Fruit fly (Drosophila melanogaster) whole organism, embryonic: ENCODE measurements around the gene CG13096.

ENCODE experiments used
- Ada2b ChIP-seq: fragments of 200-800 bp; sonication (Bioruptor generic); IDR thresholded peaks from 2 replicates; pipeline ENCODE4 v1.3.6; 2022; ENCODE audit warnings: missing biosample characterization, missing genetic modification characterization
- Atf3 ChIP-seq: fragments of 200-800 bp; sonication (Bioruptor generic); optimal IDR thresholded peaks from 3 replicates; lab custom pipeline; 2016; ENCODE audit warnings: missing biosample characterization, missing genetic modification characterization
- CG10209 ChIP-seq: fragments of 200-800 bp; sonication (Bioruptor generic); optimal IDR thresholded peaks from 3 replicates; lab custom pipeline; 2017; ENCODE audit warnings: missing biosample characterization, mild to moderate bottlenecking, missing genetic modification characterization, missing genetic modification reagents
- CG10979 ChIP-seq: fragments of 200-800 bp; sonication (Bioruptor generic); optimal IDR thresholded peaks from 2 replicates; lab custom pipeline; 2018; ENCODE audit warnings: missing biosample characterization, mild to moderate bottlenecking, missing genetic modification characterization, moderate library complexity
- CG11723 ChIP-seq: fragments of 200-800 bp; sonication (Bioruptor generic); optimal IDR thresholded peaks from 2 replicates; lab custom pipeline; 2017; ENCODE audit warnings: missing biosample characterization, mild to moderate bottlenecking, missing genetic modification characterization
- CG12391 ChIP-seq: fragments of 200-800 bp; sonication (Bioruptor generic); optimal IDR thresholded peaks from 3 replicates; lab custom pipeline; 2018; ENCODE audit warnings: missing biosample characterization, mild to moderate bottlenecking, missing genetic modification characterization, moderate library complexity
- CG13296 ChIP-seq: fragments of 200-800 bp; sonication (Bioruptor generic); optimal IDR thresholded peaks from 3 replicates; lab custom pipeline; 2018; ENCODE audit warnings: missing biosample characterization, mild to moderate bottlenecking, missing genetic modification characterization
- CG14965 ChIP-seq: fragments of 200-800 bp; sonication (Bioruptor generic); optimal IDR thresholded peaks from 2 replicates; lab custom pipeline; 2016; ENCODE audit warnings: missing biosample characterization, missing genetic modification characterization, borderline replicate concordance
- CG15269 ChIP-seq: fragments of 200-800 bp; sonication (Bioruptor generic); optimal IDR thresholded peaks from 2 replicates; lab custom pipeline; 2018; ENCODE audit warnings: missing biosample characterization, mild to moderate bottlenecking, missing genetic modification characterization, moderate library complexity
- CG1529 ChIP-seq: fragments of 200-800 bp; sonication (Bioruptor generic); optimal IDR thresholded peaks from 3 replicates; lab custom pipeline; 2018; ENCODE audit warnings: missing biosample characterization, missing genetic modification characterization
- CG1602 ChIP-seq: fragments of 200-800 bp; sonication (Bioruptor generic); optimal IDR thresholded peaks from 3 replicates; lab custom pipeline; 2016; ENCODE audit warnings: missing biosample characterization, missing genetic modification characterization
- CG2129 ChIP-seq: fragments of 200-800 bp; sonication (Bioruptor generic); IDR thresholded peaks from 2 replicates; pipeline ENCODE4 v1.3.6; 2022; ENCODE audit warnings: missing biosample characterization, missing genetic modification characterization; ENCODE audit not compliant: partially characterized antibody
- CG3838 ChIP-seq: fragments of 200-800 bp; sonication (Bioruptor generic); optimal IDR thresholded peaks from 3 replicates; lab custom pipeline; 2016; ENCODE audit warnings: missing biosample characterization, missing genetic modification characterization
- CG43689 ChIP-seq: fragments of 200-800 bp; sonication (Bioruptor generic); IDR thresholded peaks from 2 replicates; pipeline ENCODE4 v1.3.6; 2022; ENCODE audit warnings: missing biosample characterization, missing genetic modification characterization
- CG6791 ChIP-seq: fragments of 200-800 bp; sonication (Bioruptor generic); IDR thresholded peaks from 3 replicates; pipeline ENCODE4 v1.3.6; 2022; ENCODE audit warnings: missing biosample characterization, missing genetic modification characterization; ENCODE audit not compliant: partially characterized antibody
- CG7271 ChIP-seq: fragments of 200-800 bp; sonication (Bioruptor generic); optimal IDR thresholded peaks from 2 replicates; lab custom pipeline; 2018; ENCODE audit warnings: missing biosample characterization, mild to moderate bottlenecking, missing genetic modification characterization, moderate library complexity
- CG9437 ChIP-seq: fragments of 200-800 bp; sonication (Bioruptor generic); optimal IDR thresholded peaks from 2 replicates; lab custom pipeline; 2018; ENCODE audit warnings: missing biosample characterization, mild to moderate bottlenecking, missing genetic modification characterization
- CG9609 ChIP-seq: fragments of 200-800 bp; sonication (Bioruptor generic); optimal IDR thresholded peaks from 3 replicates; lab custom pipeline; 2016; ENCODE audit warnings: missing biosample characterization, missing genetic modification characterization
- E2f1 ChIP-seq: fragments of 200-800 bp; sonication (Bioruptor generic); IDR thresholded peaks from 2 replicates; pipeline ENCODE4 v1.3.6; 2022; ENCODE audit warnings: missing biosample characterization, missing genetic modification characterization
- Ets97D ChIP-seq: fragments of 200-800 bp; sonication (Bioruptor generic); optimal IDR thresholded peaks from 3 replicates; lab custom pipeline; 2016; ENCODE audit warnings: missing biosample characterization, missing genetic modification characterization
- H15 ChIP-seq: fragments of 200-800 bp; sonication (Bioruptor generic); IDR thresholded peaks from 3 replicates; pipeline ENCODE4 v1.3.6; 2022; ENCODE audit warnings: missing biosample characterization, missing genetic modification characterization
- HHEX ChIP-seq: fragments of 200-800 bp; sonication (Bioruptor generic); optimal IDR thresholded peaks from 3 replicates; lab custom pipeline; 2017; ENCODE audit warnings: missing biosample characterization, mild to moderate bottlenecking, missing genetic modification characterization, missing genetic modification reagents
- Hey ChIP-seq: fragments of 200-800 bp; sonication (Bioruptor generic); optimal IDR thresholded peaks from 3 replicates; lab custom pipeline; 2018; ENCODE audit warnings: missing biosample characterization, mild to moderate bottlenecking, missing genetic modification characterization
- Hsf ChIP-seq: fragments of 200-800 bp; sonication (Bioruptor generic); optimal IDR thresholded peaks from 3 replicates; lab custom pipeline; 2016; ENCODE audit warnings: missing biosample characterization, missing genetic modification characterization
- NK7.1 ChIP-seq: fragments of 200-800 bp; sonication (Bioruptor generic); optimal IDR thresholded peaks from 3 replicates; lab custom pipeline; 2016; ENCODE audit warnings: missing biosample characterization, missing genetic modification characterization
- Nf-YA ChIP-seq: fragments of 200-800 bp; sonication (Bioruptor generic); IDR thresholded peaks from 2 replicates; pipeline ENCODE4 v1.3.6; 2022; ENCODE audit warnings: missing biosample characterization, missing genetic modification characterization
- Oli ChIP-seq: fragments of 200-800 bp; sonication (Bioruptor generic); optimal IDR thresholded peaks from 2 replicates; lab custom pipeline; 2018; ENCODE audit warnings: missing biosample characterization, mild to moderate bottlenecking, missing genetic modification characterization, moderate library complexity
- Opbp ChIP-seq: fragments of 200-800 bp; sonication (Bioruptor generic); IDR thresholded peaks from 3 replicates; pipeline ENCODE4 v1.3.6; 2022; ENCODE audit warnings: missing biosample characterization, missing genetic modification characterization; ENCODE audit not compliant: partially characterized antibody
- Poxn ChIP-seq: fragments of 200-800 bp; sonication (Bioruptor generic); IDR thresholded peaks from 2 replicates; pipeline ENCODE4 v1.3.6; 2022; ENCODE audit warnings: missing biosample characterization, missing genetic modification characterization
- Ptx1 ChIP-seq: fragments of 200-800 bp; sonication (Bioruptor generic); IDR thresholded peaks from 2 replicates; pipeline ENCODE4 v1.3.6; 2022; ENCODE audit warnings: missing biosample characterization, missing genetic modification characterization
- abd-A ChIP-seq: fragments of 200-800 bp; sonication (Bioruptor generic); optimal IDR thresholded peaks from 3 replicates; lab custom pipeline; 2019; ENCODE audit warnings: missing biosample characterization, mild to moderate bottlenecking, missing genetic modification characterization, moderate library complexity
- ase ChIP-seq: fragments of 200-800 bp; sonication (Bioruptor generic); IDR thresholded peaks from 3 replicates; pipeline ENCODE4 v1.3.6; 2022; ENCODE audit warnings: missing biosample characterization, missing genetic modification characterization
- bigmax ChIP-seq: fragments of 200-800 bp; sonication (Bioruptor generic); optimal IDR thresholded peaks from 2 replicates; lab custom pipeline; 2018; ENCODE audit warnings: missing biosample characterization, mild to moderate bottlenecking, missing genetic modification characterization
- crol ChIP-seq: fragments of 200-800 bp; sonication (Bioruptor generic); IDR thresholded peaks from 2 replicates; pipeline ENCODE4 v1.3.6; 2022; ENCODE audit warnings: missing biosample characterization, missing genetic modification characterization
- crp ChIP-seq, 2 experiments: fragments of 200-800 bp; sonication (Bioruptor generic); optimal IDR thresholded peaks; 2 replicates in 1 of 2; 3 replicates in 1 of 2; lab custom pipeline; 2017; ENCODE audit warnings: missing biosample characterization in 2 of 2, missing genetic modification characterization in 2 of 2, mild to moderate bottlenecking in 1 of 2, moderate library complexity in 1 of 2
- exex ChIP-seq: fragments of 200-800 bp; sonication (Bioruptor generic); optimal IDR thresholded peaks from 4 replicates; lab custom pipeline; 2018; ENCODE audit warnings: missing biosample characterization, mild to moderate bottlenecking, missing genetic modification characterization, moderate library complexity
- grau ChIP-seq: fragments of 200-800 bp; optimal IDR thresholded peaks from 3 replicates; lab custom pipeline; 2019; ENCODE audit warnings: missing biosample characterization, mild to moderate bottlenecking, missing genetic modification characterization, moderate library complexity
- jumu ChIP-seq: fragments of 200-800 bp; sonication (Bioruptor generic); optimal IDR thresholded peaks from 3 replicates; lab custom pipeline; 2016; ENCODE audit warnings: missing biosample characterization, missing genetic modification characterization
- kay ChIP-seq: fragments of 200-800 bp; sonication (Bioruptor generic); optimal IDR thresholded peaks from 2 replicates; lab custom pipeline; 2016; ENCODE audit warnings: missing biosample characterization, missing genetic modification characterization
- lola ChIP-seq, 3 experiments: fragments of >200 bp in 2 of 3; fragments of 200-800 bp in 1 of 3; sonication (Bioruptor generic) in 1 of 3; optimal IDR thresholded peaks; 2 replicates each; lab custom pipeline; 2017 to 2019; ENCODE audit warnings: missing biosample characterization in 3 of 3, missing genetic modification characterization in 3 of 3, mild to moderate bottlenecking in 1 of 3, moderate library complexity in 1 of 3
- nerfin-1 ChIP-seq: fragments of 200-800 bp; sonication (Bioruptor generic); optimal IDR thresholded peaks from 3 replicates; lab custom pipeline; 2019; ENCODE audit warnings: missing biosample characterization, mild to moderate bottlenecking, missing genetic modification characterization, moderate library complexity
- oc ChIP-seq: fragments of 200-800 bp; sonication (Bioruptor generic); optimal IDR thresholded peaks from 2 replicates; lab custom pipeline; 2018; ENCODE audit warnings: missing biosample characterization, mild to moderate bottlenecking, missing genetic modification characterization, moderate library complexity
- odd ChIP-seq: fragments of 200-800 bp; sonication (Bioruptor generic); optimal IDR thresholded peaks from 2 replicates; lab custom pipeline; 2017; ENCODE audit warnings: missing biosample characterization, mild to moderate bottlenecking, missing genetic modification characterization
- sens-2 ChIP-seq: fragments of 200-800 bp; sonication (Bioruptor generic); IDR thresholded peaks from 2 replicates; pipeline ENCODE4 v1.3.6; 2022; ENCODE audit warnings: missing biosample characterization, missing genetic modification characterization
- sima ChIP-seq: fragments of 200-800 bp; sonication (Bioruptor generic); optimal IDR thresholded peaks from 2 replicates; lab custom pipeline; 2016; ENCODE audit warnings: missing biosample characterization, missing genetic modification characterization
- stc ChIP-seq: fragments of 200-800 bp; sonication (Bioruptor generic); IDR thresholded peaks from 2 replicates; pipeline ENCODE4 v1.3.6; 2022; ENCODE audit warnings: missing biosample characterization, missing genetic modification characterization
- wor ChIP-seq: fragments of 200-800 bp; sonication (Bioruptor generic); IDR thresholded peaks from 2 replicates; pipeline ENCODE4 v1.3.6; 2022; ENCODE audit warnings: missing biosample characterization, missing genetic modification characterization

The CG13096 gene

DNA sequence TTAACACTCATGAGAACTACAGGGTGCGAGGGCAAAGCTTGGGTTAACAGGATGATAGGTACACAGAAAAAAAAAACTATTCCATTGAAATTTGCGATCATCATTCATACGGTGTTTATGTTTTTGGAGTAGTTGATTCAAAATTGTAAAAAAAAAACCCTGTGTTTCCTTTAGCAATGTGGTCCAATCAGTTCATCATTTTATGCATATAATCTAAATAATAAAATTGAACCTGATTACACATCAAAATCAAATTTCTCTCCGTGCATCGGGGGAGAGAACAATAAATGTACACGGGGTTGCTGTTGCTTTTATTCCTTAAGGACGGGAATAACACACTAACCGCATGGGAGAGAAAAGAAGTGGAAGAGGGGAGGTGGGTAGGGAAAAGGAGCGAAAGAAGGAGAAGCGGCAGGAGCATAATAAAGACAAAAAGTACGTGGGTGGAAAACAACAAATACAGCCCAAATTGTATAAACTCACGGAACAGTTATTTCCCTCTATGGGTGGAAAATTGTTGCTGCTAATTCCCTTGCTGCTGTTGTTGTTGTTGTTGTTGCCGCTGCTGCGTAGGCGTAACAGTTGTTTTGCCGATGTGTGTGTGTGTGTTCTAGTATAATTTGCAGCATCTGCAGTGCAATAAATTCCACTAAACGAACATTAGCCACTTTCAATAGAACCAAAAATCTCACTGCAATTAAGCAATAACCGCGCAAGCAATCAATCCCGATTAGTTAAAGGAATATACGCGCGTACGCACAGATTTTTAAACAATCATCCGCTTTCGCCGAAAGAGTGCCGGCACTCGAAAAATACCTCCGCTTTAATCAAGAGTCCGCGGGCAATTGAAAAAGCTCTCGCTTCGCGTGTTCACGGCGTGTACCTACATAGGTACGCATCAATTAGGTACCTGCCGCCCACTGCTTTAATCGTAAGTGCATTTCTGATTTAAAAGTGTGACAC lies 48.2 kb downstream of the CG13096 start, which contains the start of gene Agpat2 (continued):
- peak; percentile 58 for TF ChIP-seq NK7.1 (GFP tag; lab: Kevin White, UChicago)
- 0 out of 2 replicates have a peak, but pooled peaks have one; percentile 15 for TF ChIP-seq Poxn (GFP tag; lab: Robert Waterston, UW)
- TF ChIP-seq Nf-YA (GFP tag; lab: Robert Waterston, UW): peak; percentile 61; the same call in 1 of the 2 replicates
- TF ChIP-seq H15: peak; percentile 71; the same call in 1 of the 3 replicates
- TF ChIP-seq CG6791 (GFP tag; lab: Robert Waterston, UW): no peak
- TF ChIP-seq sima (GFP tag; lab: Kevin White, UChicago): peak; percentile 22
- TF ChIP-seq CG9609 (GFP tag; lab: Kevin White, UChicago): peak; percentile 76
- TF ChIP-seq CG3838 (GFP tag; lab: Kevin White, UChicago): peak; percentile 55
- no peak for TF ChIP-seq Hey (tag; lab: Kevin White, UChicago)
- TF ChIP-seq CG11723 (GFP tag; lab: Kevin White, UChicago): peak; percentile 64
- peak; percentile 86 for TF ChIP-seq oc (tag; lab: Kevin White, UChicago)
- TF ChIP-seq CG10979: peak; percentile 89
- peak; percentile 71 for TF ChIP-seq CG1602 (GFP tag; lab: Kevin White, UChicago)
- TF ChIP-seq wor (GFP tag; lab: Robert Waterston, UW): peak; percentile 68
- peak; percentile 61 for TF ChIP-seq CG9437 (GFP tag; lab: Kevin White, UChicago)
- TF ChIP-seq lola (GFP tag; optimal IDR thresholded peaks at IDR 0.05; lab: Kevin White, UChicago): peak in 1 of 3 experiments; percentile 86
- TF ChIP-seq odd (GFP tag; lab: Kevin White, UChicago): peak; percentile 73
- peak; percentile 78 for TF ChIP-seq E2f1 (GFP tag; lab: Robert Waterston, UW)
- peak; percentile 80 for TF ChIP-seq CG1529 (GFP tag; lab: Kevin White, UChicago)
- no peak for TF ChIP-seq CG2129 (GFP tag; lab: Robert Waterston, UW)
- peak; percentile 38 for TF ChIP-seq nerfin-1 (tag; lab: Kevin White, UChicago)
- peak; percentile 86 for TF ChIP-seq Hsf
- peak; percentile 71 for TF ChIP-seq Ada2b
- peak; percentile 74 for TF ChIP-seq sens-2 (GFP tag; lab: Robert Waterston, UW)
- TF ChIP-seq ase (GFP tag; lab: Robert Waterston, UW): peak; percentile 81
- peak; percentile 16 for TF ChIP-seq exex (tag; lab: Kevin White, UChicago)
- TF ChIP-seq CG12391 (tag; lab: Kevin White, UChicago): peak; percentile 90
- peak; percentile 60 for TF ChIP-seq Ets97D (GFP tag; lab: Kevin White, UChicago)
- TF ChIP-seq Oli (tag; lab: Kevin White, UChicago): peak; percentile 88
- TF ChIP-seq CG13296: peak; percentile 68
- peak; percentile 83 for TF ChIP-seq abd-A (tag; lab: Kevin White, UChicago)
- peak; percentile 83 for TF ChIP-seq HHEX (GFP tag; lab: Kevin White, UChicago)
- peak; percentile 83 for TF ChIP-seq CG10209 (GFP tag; lab: Kevin White, UChicago)
- peak; percentile 81 for TF ChIP-seq stc
- TF ChIP-seq Opbp (GFP tag; lab: Robert Waterston, UW): peak; percentile 12; the same call in 1 of the 3 replicates
- TF ChIP-seq bigmax: no peak
- peak; percentile 62 for TF ChIP-seq kay (GFP tag; lab: Kevin White, UChicago)
- peak; percentile 82 for TF ChIP-seq Ptx1 (GFP tag; lab: Robert Waterston, UW)
- peak in 1 of 2 experiments; percentile 38 for TF ChIP-seq crp (GFP tag; optimal IDR thresholded peaks at IDR 0.05; lab: Kevin White, UChicago)
- TF ChIP-seq crol: peak; percentile 77
- TF ChIP-seq Atf3: peak; percentile 59
- no peak for TF ChIP-seq CG43689 (GFP tag; lab: Robert Waterston, UW)
- peak; percentile 87 for TF ChIP-seq CG15269 (tag; lab: Kevin White, UChicago)
- peak; percentile 83 for TF ChIP-seq grau (tag; lab: Kevin White, UChicago)
- peak; percentile 73 for TF ChIP-seq jumu (GFP tag; lab: Kevin White, UChicago)
- no peak for TF ChIP-seq CG14965 (GFP tag; lab: Kevin White, UChicago)
- peak; percentile 43 for TF ChIP-seq CG7271
